Worm (Caenorhabditis elegans): ENCODE results near the gene T11B7.2.

Gene T11B7.2

ce11 chrIV:8819471-8819870 lies 24.9 kb downstream of the T11B7.2 start:
- no peak for TF ChIP-seq sup-37 (GFP tag; optimal IDR thresholded peaks at IDR 0.05)
- TF ChIP-seq irx-1 (tag; optimal IDR thresholded peaks at IDR 0.05), result no peak
- TF ChIP-seq rnt-1 (tag; optimal IDR thresholded peaks at IDR 0.05), result no peak
- TF ChIP-seq mab-9 (GFP tag; IDR thresholded peaks at IDR 0.05), result no peak
- TF ChIP-seq egl-13 (tag; optimal IDR thresholded peaks at IDR 0.05), result no peak
- no peak for TF ChIP-seq Y116A8C.19 (tag; optimal IDR thresholded peaks at IDR 0.05; ENCODE audit: borderline replicate concordance)
- no peak for TF ChIP-seq nhr-85 (tag)
- TF ChIP-seq ceh-8 (GFP tag; optimal IDR thresholded peaks at IDR 0.05), result no peak
- no peak for TF ChIP-seq unc-130 (tag; optimal IDR thresholded peaks at IDR 0.05)
- TF ChIP-seq pqm-1 (tag; optimal IDR thresholded peaks at IDR 0.05), result no peak
- no peak for TF ChIP-seq ztf-11 (tag; optimal IDR thresholded peaks at IDR 0.05)

DNA sequence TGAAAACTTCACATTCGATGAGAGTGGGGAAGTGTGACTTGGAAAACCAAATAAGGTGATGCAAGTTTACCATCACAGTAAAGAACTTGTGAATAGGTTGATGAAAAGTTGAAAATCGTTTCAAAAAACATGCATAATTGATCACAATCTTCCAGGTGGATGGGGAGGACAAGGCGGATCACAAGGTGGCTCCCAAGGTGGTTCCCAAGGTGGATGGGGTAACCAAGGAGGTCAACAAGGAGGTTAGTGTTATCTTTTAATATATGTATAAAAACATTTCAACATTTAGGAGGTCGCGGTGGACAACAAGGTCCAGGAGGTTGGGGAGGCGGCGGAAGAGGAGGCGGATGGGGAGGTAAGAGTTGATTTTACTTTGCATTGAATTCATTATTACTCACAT lies 26.7 kb downstream of the T11B7.2 start, which contains the start of gene T28C6.10:
Gene T28C6.10, plus strand, starts transcription at position 301 of the 400 bp plus-strand sequence.
- no peak for TF ChIP-seq ceh-90 (tag; optimal IDR thresholded peaks at IDR 0.05)
- TF ChIP-seq C34B4.2 (tag; optimal IDR thresholded peaks at IDR 0.05), result no peak

- TF ChIP-seq C16A3.4 (tag; optimal IDR thresholded peaks at IDR 0.05) (no peak), fkh-4 (tag; optimal IDR thresholded peaks at IDR 0.05; ENCODE audit: borderline replicate concordance) (no peak), unc-62 (GFP tag; optimal IDR thresholded peaks at IDR 0.05) (no peak), efl-3 (GFP tag; optimal IDR thresholded peaks at IDR 0.05) (no peak), ceh-63 (GFP tag; optimal IDR thresholded peaks at IDR 0.05) (no peak), ama-1 (optimal IDR thresholded peaks at IDR 0.05) (no peak), egl-13 (tag; optimal IDR thresholded peaks at IDR 0.05) (no peak), hlh-17 (GFP tag; optimal IDR thresholded peaks at IDR 0.05; ENCODE audit: borderline replicate concordance) (no peak), dsc-1 (tag; optimal IDR thresholded peaks at IDR 0.05) (no peak), mab-9 (GFP tag; IDR thresholded peaks at IDR 0.05) (no peak), hlh-4 (tag; optimal IDR thresholded peaks at IDR 0.05) (no peak), skn-1 (tag; optimal IDR thresholded peaks at IDR 0.05) (no peak), aly-2 (tag; optimal IDR thresholded peaks at IDR 0.05) (no peak), rnt-1 (tag; optimal IDR thresholded peaks at IDR 0.05) (no peak), xbp-1 (tag; optimal IDR thresholded peaks at IDR 0.05) (no peak), fos-1 (tag; optimal IDR thresholded peaks at IDR 0.05) (no peak), nhr-77 (tag; optimal IDR thresholded peaks at IDR 0.05) (no peak), ets-5 (GFP tag; IDR thresholded peaks at IDR 0.05) (no peak)
Measured at ce11 chrIV:8816617-8817016, 27.7 kb downstream of the T11B7.2 start.

ce11 chrIV:8816029-8816428 lies 28.3 kb downstream of the T11B7.2 start, which contains the start of gene grsp-2:
TSS of gene grsp-2 (plus strand) at chrIV:8816329.
- TF ChIP-seq tbx-2 (tag; optimal IDR thresholded peaks at IDR 0.05), result no peak
- TF ChIP-seq ets-5 (GFP tag; IDR thresholded peaks at IDR 0.05), result no peak
- no peak for TF ChIP-seq ztf-11 (tag; optimal IDR thresholded peaks at IDR 0.05)
- TF ChIP-seq nhr-71 (tag; optimal IDR thresholded peaks at IDR 0.05), result peak; percentile 5
- no peak for TF ChIP-seq swsn-7 (tag; optimal IDR thresholded peaks at IDR 0.05)
- no peak for TF ChIP-seq tlp-1 (tag; optimal IDR thresholded peaks at IDR 0.05)
- no peak for TF ChIP-seq C16A3.4 (tag; optimal IDR thresholded peaks at IDR 0.05)
- no peak for TF ChIP-seq aly-2 (tag; optimal IDR thresholded peaks at IDR 0.05)
- no peak for TF ChIP-seq irx-1 (tag; optimal IDR thresholded peaks at IDR 0.05)
- TF ChIP-seq F16B12.6 (tag; optimal IDR thresholded peaks at IDR 0.05), result no peak
- no peak for TF ChIP-seq nhr-84 (tag; optimal IDR thresholded peaks at IDR 0.05)
- no peak for TF ChIP-seq fkh-4 (tag; optimal IDR thresholded peaks at IDR 0.05; ENCODE audit: borderline replicate concordance)
- no peak for TF ChIP-seq ceh-82 (tag; optimal IDR thresholded peaks at IDR 0.05)
- no peak for TF ChIP-seq hpl-2 (GFP tag; optimal IDR thresholded peaks at IDR 0.05)
- TF ChIP-seq nhr-85 (tag), result peak; percentile 71
- TF ChIP-seq elt-3 (tag; optimal IDR thresholded peaks at IDR 0.05), result peak in 1 of 6 experiments; percentile 1
- no peak for TF ChIP-seq egl-27 (tag; optimal IDR thresholded peaks at IDR 0.05)
- TF ChIP-seq dsc-1 (tag; optimal IDR thresholded peaks at IDR 0.05), result no peak
- TF ChIP-seq ztf-4 (tag; optimal IDR thresholded peaks at IDR 0.05), result no peak
- no peak for TF ChIP-seq fkh-10 (GFP tag; optimal IDR thresholded peaks at IDR 0.05)
- TF ChIP-seq lin-15B (tag; optimal IDR thresholded peaks at IDR 0.05), result no peak
- peak; percentile 11 for TF ChIP-seq blmp-1 (tag; optimal IDR thresholded peaks at IDR 0.05)
- TF ChIP-seq ceh-90 (tag; optimal IDR thresholded peaks at IDR 0.05), result no peak
- TF ChIP-seq hlh-17 (GFP tag; optimal IDR thresholded peaks at IDR 0.05; ENCODE audit: borderline replicate concordance), result no peak
- TF ChIP-seq isw-1 (GFP tag; IDR thresholded peaks at IDR 0.05), result no peak
- TF ChIP-seq snpc-4 (tag; optimal IDR thresholded peaks at IDR 0.05), result no peak
- TF ChIP-seq nhr-237 (tag; optimal IDR thresholded peaks at IDR 0.05), result no peak
- no peak for TF ChIP-seq nhr-19 (GFP tag; conservative IDR thresholded peaks at IDR 0.05)
- TF ChIP-seq egl-13 (tag; optimal IDR thresholded peaks at IDR 0.05), result no peak
- TF ChIP-seq ces-1 (GFP tag; optimal IDR thresholded peaks at IDR 0.05), result no peak
- no peak for TF ChIP-seq nhr-77 (tag; optimal IDR thresholded peaks at IDR 0.05)
- TF ChIP-seq ceh-8 (GFP tag; optimal IDR thresholded peaks at IDR 0.05), result no peak

All from whole organism, L1 larva.